Worm (Caenorhabditis elegans) whole organism, L4/young adult: ENCODE measurements around the gene C25G6.3.

Experiments
- W03F9.2 ChIP-seq: fragments of 150-350 bp; optimal IDR thresholded peaks from 2 replicates; lab custom pipeline; 2014; ENCODE audit warnings: missing biosample characterization, missing genetic modification characterization
- dao-5 ChIP-seq: sonication (generic microtip); optimal IDR thresholded peaks from 2 replicates; lab custom pipeline; 2016; ENCODE audit warnings: missing genotype, missing genetic modification characterization, moderate library complexity, missing compliant biosample characterization
- him-1 ChIP-seq: sonication (generic microtip); optimal IDR thresholded peaks from 2 replicates; lab custom pipeline; 2016; ENCODE audit warnings: missing genotype, missing genetic modification reagents, missing genetic modification characterization, missing compliant biosample characterization

- TF ChIP-seq him-1 (tag; lab: Kevin White, UChicago): no peak
- TF ChIP-seq W03F9.2 (tag; lab: Kevin White, UChicago): no peak
- no peak for TF ChIP-seq dao-5
Observed at ce11 chrX:1213136-1213535, 25.6 kb downstream of the C25G6.3 start.
